1 fruit fly cellular context compared by ENCODE assay signal in genomic region chr3L:904991-905745, dm6.
TF ChIP-seq lines count a peak whose summit lies in the region.

No protein-coding gene starts in this region.

TF ChIP-seq in whole organism, embryonic, 481 proteins besides CTCF, POLR2A, EP300 and RAD21 (continued from another document and continues in another):
- peak; percentile 14; the same call in 1 of the 2 replicates for TF ChIP-seq peb (GFP tag; IDR thresholded peaks at IDR 0.05; lab: Robert Waterston, UW)
- peak; percentile 95 for TF ChIP-seq nerfin-1 (tag; optimal IDR thresholded peaks at IDR 0.05; lab: Kevin White, UChicago)
- TF ChIP-seq lilli (GFP tag; optimal IDR thresholded peaks at IDR 0.05; lab: Kevin White, UChicago) = no peak
- TF ChIP-seq bigmax (GFP tag; optimal IDR thresholded peaks at IDR 0.05; lab: Kevin White, UChicago) = no peak
- TF ChIP-seq sens-2 (GFP tag; IDR thresholded peaks at IDR 0.05; lab: Robert Waterston, UW) = no peak
- TF ChIP-seq az2 (GFP tag; optimal IDR thresholded peaks at IDR 0.05; lab: Kevin White, UChicago) = peak; percentile 30
- no peak for TF ChIP-seq sc (optimal IDR thresholded peaks at IDR 0.05; lab: Kevin White, UChicago)
- peak; percentile 5 for TF ChIP-seq sc (GFP tag; optimal IDR thresholded peaks at IDR 0.05; lab: Kevin White, UChicago)
- peak; percentile 46 for TF ChIP-seq CG9727 (GFP tag; optimal IDR thresholded peaks at IDR 0.05; lab: Kevin White, UChicago)
- TF ChIP-seq H2.0 (GFP tag; IDR thresholded peaks at IDR 0.05; lab: Robert Waterston, UW) = no peak
- TF ChIP-seq lab (GFP tag; optimal IDR thresholded peaks at IDR 0.05; lab: Kevin White, UChicago) = no peak
- peak; percentile 82 for TF ChIP-seq row (GFP tag; IDR thresholded peaks at IDR 0.05; lab: Robert Waterston, UW)
- TF ChIP-seq CG31388 (GFP tag; optimal IDR thresholded peaks at IDR 0.05; lab: Kevin White, UChicago) = no peak
- peak; percentile 99 for TF ChIP-seq grau (tag; optimal IDR thresholded peaks at IDR 0.05; lab: Kevin White, UChicago)
- TF ChIP-seq pros (GFP tag; optimal IDR thresholded peaks at IDR 0.05; lab: Kevin White, UChicago) = peak; percentile 63
- no peak for TF ChIP-seq pan (optimal IDR thresholded peaks at IDR 0.05; lab: Kevin White, UChicago)
- peak in 1 of 2 experiments; percentile 13 for TF ChIP-seq pan (GFP tag; optimal IDR thresholded peaks at IDR 0.05 in 1 of 2, IDR thresholded peaks at IDR 0.05 in 1 of 2)
- peak; percentile 50 for TF ChIP-seq Oli (tag; optimal IDR thresholded peaks at IDR 0.05; lab: Kevin White, UChicago)
- TF ChIP-seq CG6689 (GFP tag; IDR thresholded peaks at IDR 0.05; lab: Robert Waterston, UW) = peak; percentile 33; the same call in 1 of the 2 replicates
- TF ChIP-seq CG2712 (tag; optimal IDR thresholded peaks at IDR 0.05; lab: Kevin White, UChicago) = peak; percentile 79
- TF ChIP-seq CG1529 (GFP tag; optimal IDR thresholded peaks at IDR 0.05; lab: Kevin White, UChicago) = peak; percentile 26
- no peak for TF ChIP-seq Mad (GFP tag; optimal IDR thresholded peaks at IDR 0.05; lab: Kevin White, UChicago)
- 0 out of 2 replicates have a peak, but pooled peaks have one; percentile 32 for TF ChIP-seq Awh (GFP tag; IDR thresholded peaks at IDR 0.05; lab: Robert Waterston, UW)
- peak; percentile 67 for TF ChIP-seq CG17829 (tag; optimal IDR thresholded peaks at IDR 0.05; lab: Kevin White, UChicago)
- peak; percentile 4 for TF ChIP-seq Dek (tag; optimal IDR thresholded peaks at IDR 0.05; lab: Kevin White, UChicago)
- TF ChIP-seq gem (tag; optimal IDR thresholded peaks at IDR 0.05; lab: Kevin White, UChicago) = peak; percentile 70
- TF ChIP-seq CG8388 (GFP tag; optimal IDR thresholded peaks at IDR 0.05; lab: Kevin White, UChicago) = peak; percentile 59
- TF ChIP-seq pzg (GFP tag; optimal IDR thresholded peaks at IDR 0.05; lab: Kevin White, UChicago) = no peak
- no peak for TF ChIP-seq kay (GFP tag; optimal IDR thresholded peaks at IDR 0.05; lab: Kevin White, UChicago)
- TF ChIP-seq CG7963 (GFP tag; IDR thresholded peaks at IDR 0.05; lab: Robert Waterston, UW; ENCODE audit: partially characterized antibody) = no peak
- TF ChIP-seq Gug (GFP tag; IDR thresholded peaks at IDR 0.05; lab: Robert Waterston, UW) = no peak
- peak; percentile 39 for TF ChIP-seq nmo (GFP tag; optimal IDR thresholded peaks at IDR 0.05; lab: Kevin White, UChicago)
- TF ChIP-seq CG3847 (GFP tag; IDR thresholded peaks at IDR 0.05; lab: Robert Waterston, UW) = peak; percentile 19; the same call in 1 of the 2 replicates
- no peak for TF ChIP-seq HmgZ (tag; optimal IDR thresholded peaks at IDR 0.05; lab: Kevin White, UChicago)
- TF ChIP-seq dmrt99B (tag; optimal IDR thresholded peaks at IDR 0.05; lab: Kevin White, UChicago) = peak; percentile 49
- no peak for TF ChIP-seq CG12659 (GFP tag; optimal IDR thresholded peaks at IDR 0.05; lab: Kevin White, UChicago)
- TF ChIP-seq ap (GFP tag; IDR thresholded peaks at IDR 0.05; lab: Robert Waterston, UW) = 0 out of 2 replicates have a peak, but pooled peaks have one; percentile 20
- TF ChIP-seq CG34224 (GFP tag; IDR thresholded peaks at IDR 0.05; lab: Robert Waterston, UW; ENCODE audit: partially characterized antibody) = no peak
- TF ChIP-seq CG9609 (GFP tag; optimal IDR thresholded peaks at IDR 0.05; lab: Kevin White, UChicago) = no peak
- no peak for TF ChIP-seq Doc3 (GFP tag; IDR thresholded peaks at IDR 0.05; lab: Robert Waterston, UW; ENCODE audit: partially characterized antibody)
- TF ChIP-seq tio (GFP tag; optimal IDR thresholded peaks at IDR 0.05; lab: Kevin White, UChicago) = no peak
- peak; percentile 57 for TF ChIP-seq CG16815 (GFP tag; optimal IDR thresholded peaks at IDR 0.05; lab: Kevin White, UChicago)
- 0 out of 2 replicates have a peak, but pooled peaks have one; percentile 27 for TF ChIP-seq wor (GFP tag; IDR thresholded peaks at IDR 0.05; lab: Robert Waterston, UW)
- TF ChIP-seq gt (GFP tag; IDR thresholded peaks at IDR 0.05; lab: Robert Waterston, UW) = no peak
- no peak for TF ChIP-seq Sry-β (GFP tag; optimal IDR thresholded peaks at IDR 0.05; lab: Kevin White, UChicago)
- peak in 1 of 3 experiments; percentile 72 for TF ChIP-seq lola (GFP tag; optimal IDR thresholded peaks at IDR 0.05; lab: Kevin White, UChicago)
- TF ChIP-seq CG32767 (GFP tag; IDR thresholded peaks at IDR 0.05; lab: Robert Waterston, UW) = 0 out of 2 replicates have a peak, but pooled peaks have one; percentile 19
- peak; percentile 57 for TF ChIP-seq fd96Cb (tag; optimal IDR thresholded peaks at IDR 0.05; lab: Kevin White, UChicago)
- 0 out of 2 replicates have a peak, but pooled peaks have one; percentile 20 for TF ChIP-seq Dref (GFP tag; IDR thresholded peaks at IDR 0.05; lab: Robert Waterston, UW)
- TF ChIP-seq CG4424 (GFP tag; optimal IDR thresholded peaks at IDR 0.05; lab: Kevin White, UChicago) = peak; percentile 38
- TF ChIP-seq vnd (GFP tag; IDR thresholded peaks at IDR 0.05; lab: Robert Waterston, UW; ENCODE audit: partially characterized antibody) = no peak
- TF ChIP-seq CG7556 (GFP tag; optimal IDR thresholded peaks at IDR 0.05; lab: Kevin White, UChicago) = peak; percentile 16
- peak; percentile 73 for TF ChIP-seq CG18262 (tag; optimal IDR thresholded peaks at IDR 0.05; lab: Kevin White, UChicago)
- peak; percentile 46 for TF ChIP-seq CG17359 (tag; optimal IDR thresholded peaks at IDR 0.05; lab: Kevin White, UChicago)
- peak; percentile 32 for TF ChIP-seq Asciz (GFP tag; optimal IDR thresholded peaks at IDR 0.05; lab: Kevin White, UChicago)
- TF ChIP-seq CG2875 (GFP tag; optimal IDR thresholded peaks at IDR 0.05; lab: Kevin White, UChicago) = peak; percentile 24
- TF ChIP-seq exex (tag; optimal IDR thresholded peaks at IDR 0.05; lab: Kevin White, UChicago) = no peak
- TF ChIP-seq Hey (tag; optimal IDR thresholded peaks at IDR 0.05; lab: Kevin White, UChicago) = peak; percentile 95
- TF ChIP-seq CG6791 (GFP tag; IDR thresholded peaks at IDR 0.05; lab: Robert Waterston, UW; ENCODE audit: partially characterized antibody) = peak; percentile 62; the same call in 1 of the 3 replicates
- TF ChIP-seq gcm (GFP tag; optimal IDR thresholded peaks at IDR 0.05; lab: Kevin White, UChicago) = peak; percentile 46
- TF ChIP-seq CG14710 (tag; optimal IDR thresholded peaks at IDR 0.05; lab: Kevin White, UChicago) = peak; percentile 52
- no peak for TF ChIP-seq CG9817 (tag; optimal IDR thresholded peaks at IDR 0.05; lab: Kevin White, UChicago)
- TF ChIP-seq ind (GFP tag; optimal IDR thresholded peaks at IDR 0.05; lab: Kevin White, UChicago) = no peak
- TF ChIP-seq CG17612 (GFP tag; IDR thresholded peaks at IDR 0.05; lab: Robert Waterston, UW) = no peak
- no peak for TF ChIP-seq CG8281 (tag; optimal IDR thresholded peaks at IDR 0.05; lab: Kevin White, UChicago)
- TF ChIP-seq Spps (tag; optimal IDR thresholded peaks at IDR 0.05; lab: Kevin White, UChicago) = peak; percentile 22
- peak; percentile 59 for TF ChIP-seq Blimp-1 (GFP tag; optimal IDR thresholded peaks at IDR 0.05; lab: Kevin White, UChicago)
- TF ChIP-seq CG10267 (tag; optimal IDR thresholded peaks at IDR 0.05; lab: Kevin White, UChicago) = peak; percentile 59
- peak; percentile 79 for TF ChIP-seq Xrp1 (GFP tag; IDR thresholded peaks at IDR 0.05; lab: Robert Waterston, UW)
- no peak for TF ChIP-seq CG11696 (GFP tag; IDR thresholded peaks at IDR 0.05; lab: Robert Waterston, UW)
- no peak for TF ChIP-seq slou (GFP tag; optimal IDR thresholded peaks at IDR 0.05; lab: Kevin White, UChicago)
- no peak for TF ChIP-seq pnt (GFP tag; optimal IDR thresholded peaks at IDR 0.05; lab: Kevin White, UChicago)
- TF ChIP-seq bsh (GFP tag; optimal IDR thresholded peaks at IDR 0.05; lab: Kevin White, UChicago) = peak in 1 of 2 experiments; percentile 69
- TF ChIP-seq wek (GFP tag; optimal IDR thresholded peaks at IDR 0.05; lab: Kevin White, UChicago) = no peak
- no peak for TF ChIP-seq slp2 (GFP tag; optimal IDR thresholded peaks at IDR 0.05; lab: Kevin White, UChicago)
- peak in 1 of 2 experiments; percentile 14 for TF ChIP-seq eve (GFP tag; optimal IDR thresholded peaks at IDR 0.05; lab: Kevin White, UChicago)
- no peak for TF ChIP-seq Hr78 (GFP tag; optimal IDR thresholded peaks at IDR 0.05; lab: Kevin White, UChicago)
- TF ChIP-seq chm (GFP tag; IDR thresholded peaks at IDR 0.05; lab: Robert Waterston, UW) = peak; percentile 13; the same call in 1 of the 2 replicates
- no peak for TF ChIP-seq dati (GFP tag; IDR thresholded peaks at IDR 0.05; lab: Robert Waterston, UW)
- peak; percentile 38 for TF ChIP-seq Sox100B (GFP tag; optimal IDR thresholded peaks at IDR 0.05; lab: Kevin White, UChicago)
- no peak for TF ChIP-seq pum (GFP tag; optimal IDR thresholded peaks at IDR 0.05; lab: Kevin White, UChicago)
- TF ChIP-seq gsb-n (tag; optimal IDR thresholded peaks at IDR 0.05; lab: Kevin White, UChicago) = peak; percentile 55
- 0 out of 3 replicates have a peak, but pooled peaks have one; percentile 40 for TF ChIP-seq CG11695 (GFP tag; IDR thresholded peaks at IDR 0.05; lab: Robert Waterston, UW)
- peak; percentile 31; the same call in 1 of the 2 replicates for TF ChIP-seq CG31441 (GFP tag; IDR thresholded peaks at IDR 0.05; lab: Robert Waterston, UW)
- TF ChIP-seq CG17328 (GFP tag; IDR thresholded peaks at IDR 0.05; lab: Robert Waterston, UW) = peak; percentile 51; the same call in 1 of the 2 replicates
- TF ChIP-seq CG18764 (GFP tag; optimal IDR thresholded peaks at IDR 0.05; lab: Kevin White, UChicago) = no peak
- TF ChIP-seq Fer3 (tag; optimal IDR thresholded peaks at IDR 0.05; lab: Kevin White, UChicago) = no peak
- no peak for TF ChIP-seq CG8478 (optimal IDR thresholded peaks at IDR 0.05; lab: Kevin White, UChicago)
- TF ChIP-seq sisA (GFP tag; IDR thresholded peaks at IDR 0.05; lab: Robert Waterston, UW) = peak; percentile 33; the same call in 1 of the 2 replicates
- TF ChIP-seq Hr51 (GFP tag; optimal IDR thresholded peaks at IDR 0.05; lab: Kevin White, UChicago) = peak in 1 of 2 experiments; percentile 52
- TF ChIP-seq unpg (GFP tag; optimal IDR thresholded peaks at IDR 0.05; lab: Kevin White, UChicago) = peak; percentile 50
- TF ChIP-seq CoRest (tag; optimal IDR thresholded peaks at IDR 0.05; lab: Kevin White, UChicago) = peak; percentile 31
- no peak for TF ChIP-seq Doc2 (GFP tag; IDR thresholded peaks at IDR 0.05; lab: Robert Waterston, UW)
- peak; percentile 15; the same call in 1 of the 2 replicates for TF ChIP-seq Ptx1 (GFP tag; IDR thresholded peaks at IDR 0.05; lab: Robert Waterston, UW)
- no peak for TF ChIP-seq pb (GFP tag; optimal IDR thresholded peaks at IDR 0.05; lab: Kevin White, UChicago)
- TF ChIP-seq CG14441 (GFP tag; IDR thresholded peaks at IDR 0.05; lab: Robert Waterston, UW) = no peak
- peak; percentile 45 for TF ChIP-seq CG7839 (tag; optimal IDR thresholded peaks at IDR 0.05; lab: Kevin White, UChicago)
- TF ChIP-seq CG11504 (tag; optimal IDR thresholded peaks at IDR 0.05; lab: Kevin White, UChicago) = peak; percentile 65
- peak; percentile 20 for TF ChIP-seq zen (tag; optimal IDR thresholded peaks at IDR 0.05; lab: Kevin White, UChicago)
- peak; percentile 51; the same call in 1 of the 3 replicates for TF ChIP-seq ci (GFP tag; IDR thresholded peaks at IDR 0.05; lab: Robert Waterston, UW)
- no peak for TF ChIP-seq Kr (GFP tag; optimal IDR thresholded peaks at IDR 0.05; lab: Kevin White, UChicago)
- TF ChIP-seq tin (GFP tag; optimal IDR thresholded peaks at IDR 0.05; lab: Kevin White, UChicago) = peak; percentile 59
- no peak for TF ChIP-seq jing (GFP tag; optimal IDR thresholded peaks at IDR 0.05; lab: Kevin White, UChicago)
- TF ChIP-seq Nf-YC (tag; optimal IDR thresholded peaks at IDR 0.05; lab: Kevin White, UChicago) = no peak
- TF ChIP-seq D19A (tag; optimal IDR thresholded peaks at IDR 0.05; lab: Kevin White, UChicago) = peak; percentile 36
- TF ChIP-seq CG1832 (GFP tag; optimal IDR thresholded peaks at IDR 0.05; lab: Kevin White, UChicago) = no peak
- peak; percentile 44 for TF ChIP-seq CG33557 (GFP tag; optimal IDR thresholded peaks at IDR 0.05; lab: Kevin White, UChicago)
- peak; percentile 38 for TF ChIP-seq CG6254 (GFP tag; optimal IDR thresholded peaks at IDR 0.05; lab: Kevin White, UChicago)
- TF ChIP-seq Drgx (GFP tag; IDR thresholded peaks at IDR 0.05; lab: Robert Waterston, UW) = no peak
- peak; percentile 54 for TF ChIP-seq CG12391 (tag; optimal IDR thresholded peaks at IDR 0.05; lab: Kevin White, UChicago)
- peak; percentile 40 for TF ChIP-seq CG2202 (tag; optimal IDR thresholded peaks at IDR 0.05; lab: Kevin White, UChicago)
- no peak for TF ChIP-seq sima (GFP tag; optimal IDR thresholded peaks at IDR 0.05; lab: Kevin White, UChicago)
- no peak for TF ChIP-seq Hmx (GFP tag; optimal IDR thresholded peaks at IDR 0.05; lab: Kevin White, UChicago)
- peak; percentile 65 for TF ChIP-seq CG15696 (tag; optimal IDR thresholded peaks at IDR 0.05; lab: Kevin White, UChicago)
- peak; percentile 48 for TF ChIP-seq ATbp (GFP tag; optimal IDR thresholded peaks at IDR 0.05; lab: Kevin White, UChicago)
- TF ChIP-seq ems (GFP tag; optimal IDR thresholded peaks at IDR 0.05; lab: Kevin White, UChicago) = no peak
- TF ChIP-seq Lim3 (GFP tag; IDR thresholded peaks at IDR 0.05; lab: Robert Waterston, UW) = no peak
- no peak for TF ChIP-seq Ets97D (GFP tag; optimal IDR thresholded peaks at IDR 0.05; lab: Kevin White, UChicago)
- TF ChIP-seq CG16813 (GFP tag; IDR thresholded peaks at IDR 0.05; lab: Robert Waterston, UW; ENCODE audit: partially characterized antibody) = no peak
- peak; percentile 1 for TF ChIP-seq Hr3 (GFP tag; optimal IDR thresholded peaks at IDR 0.05; lab: Kevin White, UChicago)
- TF ChIP-seq repo (GFP tag; optimal IDR thresholded peaks at IDR 0.05; lab: Kevin White, UChicago) = no peak
- peak; percentile 7 for TF ChIP-seq Xbp1 (GFP tag; optimal IDR thresholded peaks at IDR 0.05; lab: Kevin White, UChicago)
- no peak for TF ChIP-seq CG15514 (GFP tag; optimal IDR thresholded peaks at IDR 0.05; lab: Kevin White, UChicago)
- peak in 1 of 2 experiments; percentile 18 for TF ChIP-seq dpn (GFP tag; optimal IDR thresholded peaks at IDR 0.05; lab: Kevin White, UChicago)
- peak; percentile 42 for TF ChIP-seq trem (tag; optimal IDR thresholded peaks at IDR 0.05; lab: Kevin White, UChicago)
- TF ChIP-seq CG4282 (GFP tag; optimal IDR thresholded peaks at IDR 0.05; lab: Kevin White, UChicago) = no peak
- no peak for TF ChIP-seq stwl (tag; optimal IDR thresholded peaks at IDR 0.05; lab: Kevin White, UChicago)
- TF ChIP-seq tgo (GFP tag; IDR thresholded peaks at IDR 0.05; lab: Robert Waterston, UW) = peak; percentile 13; the same call in 1 of the 3 replicates
- TF ChIP-seq Abd-B (GFP tag; optimal IDR thresholded peaks at IDR 0.05; lab: Kevin White, UChicago) = peak; percentile 4
- no peak for TF ChIP-seq mld (GFP tag; IDR thresholded peaks at IDR 0.05; lab: Robert Waterston, UW; ENCODE audit: partially characterized antibody)
